Worm (Caenorhabditis elegans) whole organism, midembryonic: ENCODE results near the gene gpa-9.

Experiments used
- T22C8.4 ChIP-seq: fragments of 200-800 bp; sonication (Bioruptor generic); IDR thresholded peaks from 2 replicates; pipeline ENCODE4 v1.3.6; 2022; ENCODE audit warnings: missing genetic modification characterization, missing compliant biosample characterization
- cog-1 ChIP-seq: sonication (generic microtip); optimal IDR thresholded peaks from 2 replicates; lab custom pipeline; 2016; ENCODE audit warnings: missing genetic modification characterization, missing compliant biosample characterization
- flt-1 ChIP-seq: fragments of 200-800 bp; sonication (Bioruptor generic); IDR thresholded peaks from 2 replicates; pipeline ENCODE4 v1.3.6; 2022; ENCODE audit warnings: missing genetic modification characterization, missing compliant biosample characterization
- klf-2 ChIP-seq: fragments of 200-800 bp; sonication (Bioruptor generic); conservative IDR thresholded peaks from 2 replicates; pipeline ENCODE4 v1.3.6; 2022; ENCODE audit warnings: missing genetic modification reagents, missing genetic modification characterization, missing compliant biosample characterization
- med-1 ChIP-seq: sonication (generic microtip); optimal IDR thresholded peaks from 2 replicates; lab custom pipeline; 2017; ENCODE audit warnings: missing genetic modification characterization, mild to moderate bottlenecking, missing compliant biosample characterization, antibody characterized with exemption, missing genetic modification reagents; ENCODE audit not compliant: insufficient read depth
- ref-1 ChIP-seq: fragments of 200-800 bp; sonication (Bioruptor generic); conservative IDR thresholded peaks from 2 replicates; pipeline ENCODE4 v1.3.6; 2022; ENCODE audit warnings: missing genetic modification reagents, missing genetic modification characterization, missing compliant biosample characterization
- tab-1 ChIP-seq: fragments of 200-800 bp; sonication (Bioruptor generic); IDR thresholded peaks from 2 replicates; pipeline ENCODE4 v1.3.6; 2022; ENCODE audit warnings: missing genetic modification characterization, missing compliant biosample characterization
- ztf-23 ChIP-seq: fragments of 200-800 bp; sonication (Bioruptor generic); IDR thresholded peaks from 2 replicates; pipeline ENCODE4 v1.3.6; 2022; ENCODE audit warnings: missing genetic modification reagents, missing genetic modification characterization, missing compliant biosample characterization
- ztf-29 ChIP-seq: fragments of 200-800 bp; sonication (Bioruptor generic); IDR thresholded peaks from 2 replicates; pipeline ENCODE4 v1.3.6; 2022; ENCODE audit warnings: missing genetic modification reagents, missing genetic modification characterization, missing compliant biosample characterization

gpa-9 gene

DNA sequence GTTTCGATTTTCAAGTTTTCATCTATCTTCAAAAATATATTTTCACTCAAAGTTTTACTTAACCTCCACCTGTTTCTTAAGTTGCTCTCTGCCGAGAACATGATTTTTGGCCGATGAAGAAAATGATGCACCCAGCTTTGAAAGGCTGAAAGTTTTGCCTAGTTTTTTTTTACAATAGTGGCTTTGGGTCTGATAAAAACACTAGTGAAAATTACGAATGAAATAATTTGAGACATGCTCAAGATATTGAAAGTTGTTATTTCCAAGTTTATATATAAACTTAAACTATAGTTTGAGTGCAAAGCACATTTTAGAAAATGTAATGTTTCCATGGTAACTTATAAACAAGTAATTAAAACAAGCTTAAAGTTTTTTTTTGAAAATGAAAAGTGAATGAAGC lies at the start of gene gpa-9:
TSS of gene gpa-9 (minus strand) at position 101 of the 400 bp plus-strand sequence.
- TF ChIP-seq flt-1 (GFP tag; lab: Robert Waterston, UW) (no peak), ref-1 (GFP tag; lab: Robert Waterston, UW) (no peak), T22C8.4 (GFP tag; lab: Robert Waterston, UW) (no peak), klf-2 (GFP tag; lab: Robert Waterston, UW) (no peak), med-1 (GFP tag; lab: Kevin White, UChicago) (no peak)

DNA sequence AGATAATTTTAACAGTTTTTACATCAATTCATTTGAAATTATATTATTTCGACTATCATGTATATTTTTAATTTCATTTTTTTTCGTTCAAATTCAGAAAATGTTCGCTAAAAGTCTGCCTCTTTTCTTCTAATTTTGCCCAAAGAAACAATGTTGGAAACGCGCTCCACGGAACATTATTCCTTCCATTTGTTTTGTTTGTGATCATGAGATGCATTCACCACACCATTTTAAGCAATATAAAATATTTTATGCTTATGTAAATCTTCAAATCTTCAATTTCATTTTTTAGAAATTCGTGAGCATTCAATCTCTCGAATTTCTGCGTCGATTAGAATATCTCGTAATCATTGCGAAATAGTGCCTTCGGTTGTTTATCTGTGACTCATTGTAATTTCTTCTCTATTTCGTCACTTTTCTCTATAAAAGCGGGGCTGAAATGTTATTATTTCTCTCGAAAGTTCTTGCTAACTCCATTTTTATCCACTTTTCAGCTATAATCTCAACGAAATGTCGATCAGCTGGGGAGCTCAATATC lies 48.3 kb upstream of the gpa-9 start, which contains the start of gene istr-1:
TSS of gene istr-1 (plus strand) at position 495 of the 538 bp plus-strand sequence.
- no peak for TF ChIP-seq cog-1 (tag; lab: Kevin White, UChicago)
- TF ChIP-seq T22C8.4 (GFP tag; lab: Robert Waterston, UW) = no peak
- TF ChIP-seq klf-2 (GFP tag; lab: Robert Waterston, UW) = no peak
- TF ChIP-seq med-1 (GFP tag; lab: Kevin White, UChicago) = no peak
- TF ChIP-seq ref-1 (GFP tag; lab: Robert Waterston, UW) = no peak
- no peak for TF ChIP-seq flt-1 (GFP tag; lab: Robert Waterston, UW)
- TF ChIP-seq ztf-29 (GFP tag; lab: Robert Waterston, UW) = no peak
- TF ChIP-seq tab-1 (GFP tag; lab: Robert Waterston, UW) = no peak
- no peak for TF ChIP-seq ztf-23 (GFP tag; lab: Robert Waterston, UW)

DNA sequence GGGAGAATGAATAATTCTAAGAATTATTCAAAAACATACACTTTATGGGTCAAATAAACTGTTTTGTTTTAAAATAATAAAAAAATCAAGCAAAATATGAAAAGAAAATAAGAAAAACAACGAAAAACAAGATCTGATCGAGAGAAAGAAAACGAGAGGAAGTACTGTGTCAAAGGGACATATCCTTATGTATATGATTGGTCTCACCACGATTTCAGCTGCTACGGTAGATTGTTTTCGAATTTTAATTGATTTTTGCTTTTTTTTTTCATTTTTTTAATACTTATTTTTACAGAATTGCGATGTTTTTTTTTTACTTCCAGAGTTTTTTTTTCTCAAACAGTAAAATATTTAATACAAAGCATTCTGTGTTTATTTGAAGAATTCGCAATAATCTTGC lies 47.7 kb upstream of the gpa-9 start:
- no peak for TF ChIP-seq klf-2 (GFP tag; lab: Robert Waterston, UW)
- TF ChIP-seq ztf-29 (GFP tag; lab: Robert Waterston, UW) = no peak
- no peak for TF ChIP-seq ref-1 (GFP tag; lab: Robert Waterston, UW)
- TF ChIP-seq ztf-23 (GFP tag; lab: Robert Waterston, UW) = no peak
- no peak for TF ChIP-seq T22C8.4 (GFP tag; lab: Robert Waterston, UW)
- no peak for TF ChIP-seq flt-1 (GFP tag; lab: Robert Waterston, UW)
- TF ChIP-seq med-1 (GFP tag; lab: Kevin White, UChicago) = no peak
- no peak for TF ChIP-seq tab-1 (GFP tag; lab: Robert Waterston, UW)
- no peak for TF ChIP-seq cog-1 (tag; lab: Kevin White, UChicago)

DNA sequence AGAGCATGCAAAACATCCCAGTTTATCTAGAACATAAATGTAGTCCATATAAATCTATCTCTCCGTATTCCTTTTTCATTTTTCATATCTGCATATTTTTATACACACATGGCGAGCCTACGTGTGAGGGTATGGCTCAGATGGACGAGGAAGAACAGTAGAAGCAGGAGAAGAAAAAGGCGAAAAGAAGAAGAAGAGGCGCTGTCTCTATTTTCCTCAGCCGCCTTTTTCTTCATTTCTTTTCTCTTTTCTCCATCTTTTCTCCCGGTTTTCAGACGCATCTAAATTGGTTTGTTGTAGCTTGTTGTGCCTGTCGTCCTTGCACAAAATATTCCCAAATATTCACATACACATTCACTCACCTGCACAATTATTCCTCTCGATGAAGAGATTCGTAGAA lies 46.9 kb upstream of the gpa-9 start, which contains the start of gene K10C8.4:
TSS of gene K10C8.4 (plus strand) at position 301 of the 400 bp plus-strand sequence.
- TF ChIP-seq flt-1 (GFP tag; lab: Robert Waterston, UW) = no peak

DNA sequence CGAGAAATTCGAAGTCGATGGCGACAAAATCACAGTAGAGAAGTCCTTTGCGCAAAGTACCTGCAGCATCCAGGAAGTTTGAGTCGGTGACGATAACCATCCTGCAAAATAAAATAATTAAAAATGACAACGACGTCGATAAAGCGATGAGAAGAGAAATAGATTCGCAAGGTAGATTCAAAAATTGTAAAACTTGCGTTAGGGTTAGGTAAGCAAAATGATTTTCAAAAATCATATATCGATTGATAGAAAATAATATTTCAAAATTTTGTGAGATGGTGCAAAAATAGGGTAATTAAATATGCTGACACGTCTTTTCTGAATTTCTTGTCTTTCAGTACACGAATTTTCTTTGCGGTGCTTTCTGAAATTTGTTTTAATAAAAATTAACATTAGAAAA lies 46.0 kb upstream of the gpa-9 start, which contains the start of gene parn-1:
TSS of gene parn-1 (minus strand) at position 101 of the 400 bp plus-strand sequence.
- TF ChIP-seq cog-1 (tag; lab: Kevin White, UChicago) = no peak
- TF ChIP-seq klf-2 (GFP tag; lab: Robert Waterston, UW) = no peak
- TF ChIP-seq ztf-29 (GFP tag; lab: Robert Waterston, UW) = no peak
- TF ChIP-seq med-1 (GFP tag; lab: Kevin White, UChicago) = no peak
- TF ChIP-seq T22C8.4 (GFP tag; lab: Robert Waterston, UW) = no peak
- TF ChIP-seq flt-1 (GFP tag; lab: Robert Waterston, UW) = no peak
- no peak for TF ChIP-seq tab-1 (GFP tag; lab: Robert Waterston, UW)
- no peak for TF ChIP-seq ref-1 (GFP tag; lab: Robert Waterston, UW)

DNA sequence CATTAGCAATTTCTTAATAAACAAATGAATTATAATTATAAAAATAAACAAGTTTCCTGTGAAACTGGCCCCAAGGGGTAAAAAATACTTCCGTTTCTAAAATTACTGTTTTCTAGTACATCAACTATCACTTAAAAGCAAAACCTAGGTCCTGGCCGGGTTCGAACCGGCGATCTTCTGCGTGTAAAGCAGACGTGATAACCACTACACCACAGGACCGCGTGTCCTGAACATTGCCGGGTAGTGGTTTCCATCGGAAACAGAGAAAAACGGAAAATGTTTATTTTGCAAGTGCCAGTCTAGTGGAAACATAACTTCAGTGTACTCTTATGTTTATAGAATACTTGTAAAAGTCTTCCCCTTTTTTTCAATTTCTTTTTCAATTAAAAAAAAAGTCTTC lies 34.1 kb upstream of the gpa-9 start:
- TF ChIP-seq ref-1 (GFP tag; lab: Robert Waterston, UW) = no peak
- no peak for TF ChIP-seq T22C8.4 (GFP tag; lab: Robert Waterston, UW)
- TF ChIP-seq klf-2 (GFP tag; lab: Robert Waterston, UW) = no peak

DNA sequence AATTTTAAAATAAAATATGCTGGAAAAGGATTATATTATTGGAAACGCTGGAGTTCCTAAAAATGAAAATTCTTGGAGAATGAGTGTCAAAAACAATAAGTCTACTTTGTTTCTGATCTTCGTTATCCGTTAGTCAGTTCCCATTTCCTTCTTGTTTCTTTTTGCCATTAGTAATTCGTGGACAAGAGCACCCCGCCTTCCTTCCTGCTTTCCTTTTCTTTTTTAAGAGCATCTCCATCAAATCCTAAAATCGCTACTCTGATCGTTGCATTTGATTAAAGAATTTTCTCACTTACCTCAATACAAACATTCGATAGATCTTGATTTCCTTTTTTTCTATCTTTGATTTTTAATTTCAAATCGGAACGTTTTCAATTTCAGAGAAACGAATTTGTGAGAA lies 30.7 kb upstream of the gpa-9 start, which contains the start of gene frpr-15:
TSS of gene frpr-15 (plus strand) at position 301 of the 400 bp plus-strand sequence.
- no peak for TF ChIP-seq med-1 (GFP tag; lab: Kevin White, UChicago)
- no peak for TF ChIP-seq tab-1 (GFP tag; lab: Robert Waterston, UW)
- no peak for TF ChIP-seq cog-1 (tag; lab: Kevin White, UChicago)
- no peak for TF ChIP-seq ref-1 (GFP tag; lab: Robert Waterston, UW)
- no peak for TF ChIP-seq T22C8.4 (GFP tag; lab: Robert Waterston, UW)
- TF ChIP-seq flt-1 (GFP tag; lab: Robert Waterston, UW) = no peak

DNA sequence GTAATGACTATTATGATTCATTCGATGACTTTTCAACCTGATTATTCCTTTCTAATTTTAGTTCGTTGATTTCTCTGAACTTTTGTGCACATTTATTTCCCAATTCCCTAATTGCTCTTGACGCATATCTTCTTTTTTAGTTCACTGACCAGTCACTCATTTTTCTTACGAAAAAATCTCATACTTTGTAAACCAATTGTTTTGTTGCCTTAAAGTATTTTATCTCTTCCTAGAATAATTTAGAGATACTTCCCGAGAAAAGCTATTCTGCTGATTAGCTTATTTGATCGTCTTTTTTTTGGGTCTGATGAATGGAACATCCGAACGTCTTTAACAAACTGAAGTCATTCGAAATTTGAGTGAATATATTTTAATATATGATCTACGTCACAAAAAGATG lies 30.2 kb upstream of the gpa-9 start:
- TF ChIP-seq klf-2 (GFP tag; lab: Robert Waterston, UW) (no peak), med-1 (GFP tag; lab: Kevin White, UChicago) (no peak), ztf-23 (GFP tag; lab: Robert Waterston, UW) (no peak), flt-1 (GFP tag; lab: Robert Waterston, UW) (no peak), cog-1 (tag; lab: Kevin White, UChicago) (no peak), ztf-29 (GFP tag; lab: Robert Waterston, UW) (no peak), ref-1 (GFP tag; lab: Robert Waterston, UW) (no peak), T22C8.4 (GFP tag; lab: Robert Waterston, UW) (no peak), tab-1 (GFP tag; lab: Robert Waterston, UW) (no peak)

DNA sequence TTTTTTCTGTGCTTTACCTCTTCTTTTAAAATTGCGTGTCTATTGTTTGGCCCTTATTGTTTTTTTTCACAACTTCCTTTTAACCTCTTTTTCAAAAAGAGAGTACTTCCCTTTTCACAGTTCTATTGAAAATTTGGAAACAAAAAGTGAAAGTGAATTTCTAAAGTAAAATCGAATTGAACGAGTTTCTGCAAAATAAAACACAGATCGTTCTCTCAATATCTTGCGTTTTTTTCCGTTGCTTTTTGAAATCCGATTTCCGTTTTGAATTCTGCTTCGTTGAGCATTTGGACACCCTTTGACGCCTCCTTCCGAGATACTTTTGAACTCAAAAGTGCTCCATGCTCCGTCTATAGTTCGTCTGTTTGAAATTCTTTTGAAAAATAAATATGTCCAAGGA lies 27.2 kb upstream of the gpa-9 start:
- no peak for TF ChIP-seq cog-1 (tag; lab: Kevin White, UChicago)
- no peak for TF ChIP-seq ztf-23 (GFP tag; lab: Robert Waterston, UW)
- TF ChIP-seq ztf-29 (GFP tag; lab: Robert Waterston, UW) = no peak
- TF ChIP-seq ref-1 (GFP tag; lab: Robert Waterston, UW) = no peak
- no peak for TF ChIP-seq med-1 (GFP tag; lab: Kevin White, UChicago)
- no peak for TF ChIP-seq flt-1 (GFP tag; lab: Robert Waterston, UW)
- no peak for TF ChIP-seq tab-1 (GFP tag; lab: Robert Waterston, UW)
- no peak for TF ChIP-seq klf-2 (GFP tag; lab: Robert Waterston, UW)
- no peak for TF ChIP-seq T22C8.4 (GFP tag; lab: Robert Waterston, UW)
